Worm (Caenorhabditis elegans): ENCODE measurements around the gene C17G10.10.

DNA sequence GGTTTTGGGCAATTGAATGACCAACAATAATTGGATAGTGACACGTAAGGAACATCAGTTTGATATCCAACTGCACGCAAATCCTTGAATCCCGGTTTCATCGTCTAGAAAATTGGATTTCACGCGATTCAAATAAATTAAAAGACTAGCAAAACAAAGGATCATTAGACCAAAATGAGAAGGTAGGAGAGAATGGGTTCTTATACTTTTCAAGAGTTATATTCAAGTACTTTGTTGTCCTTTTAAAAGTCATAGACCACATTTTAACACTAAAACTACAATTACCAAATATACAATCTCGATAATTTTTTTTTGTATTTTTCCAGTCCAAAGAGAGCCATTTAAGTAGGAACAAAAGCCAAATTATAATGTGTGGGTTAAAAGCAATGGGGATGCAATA lies 16.9 kb downstream of the C17G10.10 start, which contains the start of gene T25E4.2:
- no peak for TF ChIP-seq unc-130 (GFP tag; optimal IDR thresholded peaks at IDR 0.05)
- TF ChIP-seq attf-6 (GFP tag; IDR thresholded peaks at IDR 0.05) = no peak
- no peak for TF ChIP-seq lin-26 (GFP tag; IDR thresholded peaks at IDR 0.05)
- no peak for TF ChIP-seq lin-40 (tag; optimal IDR thresholded peaks at IDR 0.05)
- TF ChIP-seq ets-4 (GFP tag; optimal IDR thresholded peaks at IDR 0.05) = no peak
- no peak for TF ChIP-seq lin-35 (GFP tag; optimal IDR thresholded peaks at IDR 0.05)
